Worm (Caenorhabditis elegans) whole organism, midembryonic: Measurements from ENCODE around the gene kin-26.

Experiments used
- T22C8.4 ChIP-seq: fragments of 200-800 bp; sonication (Bioruptor generic); IDR thresholded peaks from 2 replicates; pipeline ENCODE4 v1.3.6; 2022; ENCODE audit warnings: missing genetic modification characterization, missing compliant biosample characterization
- cog-1 ChIP-seq: sonication (generic microtip); optimal IDR thresholded peaks from 2 replicates; lab custom pipeline; 2016; ENCODE audit warnings: missing genetic modification characterization, missing compliant biosample characterization
- flt-1 ChIP-seq: fragments of 200-800 bp; sonication (Bioruptor generic); IDR thresholded peaks from 2 replicates; pipeline ENCODE4 v1.3.6; 2022; ENCODE audit warnings: missing genetic modification characterization, missing compliant biosample characterization
- klf-2 ChIP-seq: fragments of 200-800 bp; sonication (Bioruptor generic); conservative IDR thresholded peaks from 2 replicates; pipeline ENCODE4 v1.3.6; 2022; ENCODE audit warnings: missing genetic modification reagents, missing genetic modification characterization, missing compliant biosample characterization
- med-1 ChIP-seq: sonication (generic microtip); optimal IDR thresholded peaks from 2 replicates; lab custom pipeline; 2017; ENCODE audit warnings: missing genetic modification characterization, mild to moderate bottlenecking, missing compliant biosample characterization, antibody characterized with exemption, missing genetic modification reagents; ENCODE audit not compliant: insufficient read depth
- ref-1 ChIP-seq: fragments of 200-800 bp; sonication (Bioruptor generic); conservative IDR thresholded peaks from 2 replicates; pipeline ENCODE4 v1.3.6; 2022; ENCODE audit warnings: missing genetic modification reagents, missing genetic modification characterization, missing compliant biosample characterization
- tab-1 ChIP-seq: fragments of 200-800 bp; sonication (Bioruptor generic); IDR thresholded peaks from 2 replicates; pipeline ENCODE4 v1.3.6; 2022; ENCODE audit warnings: missing genetic modification characterization, missing compliant biosample characterization
- ztf-23 ChIP-seq: fragments of 200-800 bp; sonication (Bioruptor generic); IDR thresholded peaks from 2 replicates; pipeline ENCODE4 v1.3.6; 2022; ENCODE audit warnings: missing genetic modification reagents, missing genetic modification characterization, missing compliant biosample characterization
- ztf-29 ChIP-seq: fragments of 200-800 bp; sonication (Bioruptor generic); IDR thresholded peaks from 2 replicates; pipeline ENCODE4 v1.3.6; 2022; ENCODE audit warnings: missing genetic modification reagents, missing genetic modification characterization, missing compliant biosample characterization

kin-26 gene

DNA sequence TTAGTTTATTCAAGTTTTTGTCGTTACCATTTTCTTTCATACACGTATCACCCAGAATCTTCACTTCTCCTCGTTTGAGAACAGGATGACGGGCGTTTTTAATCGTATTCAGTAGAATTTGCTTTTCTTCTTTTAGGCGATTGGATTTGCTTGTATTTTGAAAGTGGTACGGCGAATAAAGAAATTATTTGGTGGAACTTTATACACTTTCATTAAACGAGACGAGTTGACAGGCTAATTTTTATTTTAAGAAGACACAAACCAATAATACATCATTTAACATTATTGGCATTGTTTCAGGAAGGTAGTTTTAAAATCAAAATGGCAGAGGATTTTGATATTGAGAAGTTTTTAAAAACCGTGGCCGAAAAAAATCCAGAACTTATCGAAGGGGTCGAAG lies 37.3 kb upstream of the kin-26 start, which contains the start of gene C49H3.4:
C49H3.4 (plus strand) TSS at position 301 of the 400 bp plus-strand sequence.
- TF ChIP-seq med-1 (GFP tag; lab: Kevin White, UChicago) (no peak), T22C8.4 (GFP tag; lab: Robert Waterston, UW) (no peak), ztf-29 (GFP tag; lab: Robert Waterston, UW) (no peak), klf-2 (GFP tag; lab: Robert Waterston, UW) (no peak), cog-1 (tag; lab: Kevin White, UChicago) (no peak), flt-1 (GFP tag; lab: Robert Waterston, UW) (no peak), ref-1 (no peak), ztf-23 (GFP tag; lab: Robert Waterston, UW) (no peak), tab-1 (no peak)

DNA sequence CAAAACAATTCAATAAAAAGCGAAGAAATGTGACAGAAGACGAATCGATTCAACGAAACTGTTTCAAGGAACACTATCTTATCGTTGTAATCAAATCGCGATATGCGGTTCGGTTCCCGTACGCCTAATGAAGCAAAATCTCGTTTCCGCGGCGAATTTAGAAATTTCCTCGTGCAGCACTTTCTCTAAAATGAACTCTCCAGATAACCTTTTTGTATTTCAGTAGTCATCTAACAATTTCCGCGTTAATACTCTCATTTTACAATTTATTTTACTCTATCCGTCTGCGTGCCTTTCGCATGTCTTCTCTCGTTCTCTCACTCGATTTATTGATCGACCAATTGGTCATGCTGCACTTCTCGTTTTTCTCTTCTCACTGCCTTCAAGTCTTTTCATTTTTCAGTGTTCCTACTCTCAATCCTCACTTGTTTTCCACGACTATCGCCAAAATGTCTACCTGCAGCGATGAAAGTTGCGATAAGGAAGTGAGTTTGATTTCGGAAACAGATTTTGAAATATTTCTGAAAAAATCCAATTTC lies 32.6 kb upstream of the kin-26 start, which contains the start of the genes npp-27 and ntl-4:
npp-27 (minus strand) TSS at position 51 of the 539 bp plus-strand sequence.
ntl-4 (plus strand) TSS at position 379 of the 539 bp plus-strand sequence.
- TF ChIP-seq tab-1 (no peak), T22C8.4 (GFP tag; lab: Robert Waterston, UW) (peak; percentile 54; the same call in 1 of the 2 replicates), cog-1 (tag; lab: Kevin White, UChicago) (no peak)

DNA sequence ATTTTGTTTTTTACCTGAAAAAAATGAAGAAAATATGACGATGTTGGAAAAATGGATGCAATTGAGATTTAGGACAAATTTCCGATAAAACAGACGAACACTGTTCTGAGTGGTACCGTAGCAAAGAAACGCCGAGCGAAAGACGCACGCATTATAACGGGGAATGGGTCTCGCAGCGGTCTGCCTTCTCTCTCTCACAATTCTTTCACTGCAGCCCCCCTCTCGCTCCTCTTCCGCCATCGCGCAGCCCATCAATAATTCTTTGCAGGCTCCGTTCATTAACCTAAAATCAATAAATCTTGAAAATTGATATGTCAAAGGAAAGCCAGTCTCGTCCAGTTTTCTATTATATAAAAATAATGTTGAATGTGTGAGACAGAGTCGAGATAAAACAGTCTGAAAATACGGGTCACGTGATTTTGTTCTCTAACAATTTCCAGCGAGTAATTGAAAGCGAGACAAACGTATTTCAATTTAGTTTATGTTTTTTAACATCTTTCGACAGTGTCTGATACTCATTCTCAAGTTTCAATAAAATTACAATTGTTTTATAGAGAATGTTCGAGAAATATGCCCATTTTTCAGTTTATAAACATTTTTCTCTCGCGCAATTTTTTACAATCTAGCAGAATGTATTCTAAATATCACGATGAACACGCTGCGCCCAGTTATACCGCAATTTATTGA lies 31.9 kb upstream of the kin-26 start:
- TF ChIP-seq flt-1 (GFP tag; lab: Robert Waterston, UW) (peak; percentile 47; the same call in 1 of the 2 replicates), ztf-23 (GFP tag; lab: Robert Waterston, UW) (no peak)

DNA sequence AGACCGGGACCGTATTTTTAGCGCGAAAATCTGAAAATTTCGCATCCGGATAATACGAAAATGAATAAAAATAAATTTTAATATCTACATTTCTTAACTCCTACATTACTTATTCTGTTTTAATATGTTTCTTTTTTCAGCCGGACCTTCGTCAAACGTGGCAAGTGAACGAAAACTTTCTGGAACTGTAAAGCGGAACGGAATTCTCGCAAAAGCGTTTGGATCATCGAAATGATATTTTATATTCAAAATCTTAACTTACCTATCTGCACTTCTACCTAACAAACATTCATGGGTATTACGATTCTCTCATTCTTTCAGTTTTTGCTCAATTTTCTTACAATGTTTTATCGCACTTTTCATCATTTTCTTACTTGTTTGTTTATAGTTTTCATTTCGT lies 29.0 kb upstream of the kin-26 start:
- TF ChIP-seq tab-1 (no peak), ref-1 (no peak), klf-2 (GFP tag; lab: Robert Waterston, UW) (no peak), T22C8.4 (GFP tag; lab: Robert Waterston, UW) (no peak)

DNA sequence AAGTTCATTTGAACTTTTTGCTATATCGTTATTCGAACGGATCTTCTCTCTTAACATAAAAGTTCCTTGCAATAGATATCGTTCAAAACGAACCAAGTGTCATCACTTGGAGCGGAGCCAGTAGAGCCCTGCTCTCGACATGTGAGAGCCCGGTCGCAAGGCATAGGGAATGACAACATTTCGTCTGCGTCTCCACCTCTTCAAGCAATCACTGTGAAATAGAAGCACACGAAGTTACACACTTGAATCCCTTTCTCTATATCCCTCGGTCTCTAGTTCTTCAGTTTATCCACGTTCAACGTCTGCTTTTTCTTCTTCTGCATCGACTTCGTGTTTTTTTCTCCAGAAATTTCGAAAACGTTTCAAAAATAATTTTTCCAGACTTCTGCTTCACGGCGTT lies 25.7 kb upstream of the kin-26 start, which contains the start of gene C49H3.6:
C49H3.6 (plus strand) TSS at position 380 of the 400 bp plus-strand sequence.
- no peak for TF ChIP-seq flt-1 (GFP tag; lab: Robert Waterston, UW)
- no peak for TF ChIP-seq tab-1
- TF ChIP-seq ztf-23 (GFP tag; lab: Robert Waterston, UW): no peak
- peak; percentile 29 for TF ChIP-seq cog-1 (tag; lab: Kevin White, UChicago)
- TF ChIP-seq med-1 (GFP tag; lab: Kevin White, UChicago): no peak

DNA sequence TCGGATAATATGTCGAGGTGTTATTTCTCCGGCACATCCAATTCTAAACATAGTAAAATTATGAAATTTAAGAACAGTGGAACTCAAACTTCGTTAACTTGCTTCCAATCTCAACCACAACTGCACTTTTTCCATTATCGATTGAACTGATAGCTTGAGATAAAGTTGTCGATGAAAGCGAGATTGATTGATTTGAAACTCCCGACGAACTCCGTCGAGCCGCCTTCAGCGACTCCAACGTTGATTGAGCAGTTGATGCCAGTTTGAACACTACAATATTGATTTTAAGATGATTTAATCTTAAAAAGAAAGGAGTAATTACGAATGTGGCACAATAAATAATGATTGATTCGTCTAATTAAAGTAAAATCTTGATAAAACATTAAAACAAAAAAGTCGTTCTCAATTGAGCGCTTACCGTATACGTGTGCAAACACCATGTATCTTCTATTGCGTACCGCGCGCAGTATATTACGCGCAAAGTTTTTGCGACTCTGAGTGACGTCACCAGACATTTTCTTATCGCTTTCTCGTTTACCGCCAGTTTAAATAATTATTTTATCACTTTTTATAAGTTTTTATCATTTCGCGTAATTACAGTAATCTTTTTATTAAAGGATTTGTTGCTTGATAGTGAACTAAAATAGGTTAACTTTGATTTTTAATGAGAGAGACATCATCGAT lies 24.7 kb upstream of the kin-26 start, which contains the start of gene arp-11:
arp-11 (minus strand) TSS at position 51 of the 684 bp plus-strand sequence.
- TF ChIP-seq ref-1: no peak
- TF ChIP-seq cog-1 (tag; lab: Kevin White, UChicago): peak; percentile 13
- TF ChIP-seq tab-1: no peak
- TF ChIP-seq ztf-29 (GFP tag; lab: Robert Waterston, UW): no peak

DNA sequence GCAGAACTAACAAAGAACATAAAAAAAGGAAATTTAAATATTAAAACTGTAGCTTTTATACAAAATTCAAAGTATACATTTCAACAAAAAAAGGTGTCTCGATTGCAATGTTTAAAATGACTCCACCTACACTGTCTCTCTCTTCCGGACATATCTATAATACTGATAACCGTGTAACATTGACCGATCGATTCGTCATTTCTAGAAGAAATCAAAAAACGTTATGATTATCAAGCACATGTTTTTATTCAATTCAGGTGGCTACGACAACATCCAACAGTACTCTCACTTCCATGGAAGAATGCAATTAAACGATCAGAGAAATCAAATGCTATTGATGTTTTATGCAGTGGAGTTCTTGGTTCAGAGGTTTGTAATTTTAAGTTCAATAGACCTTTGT lies 20.8 kb upstream of the kin-26 start:
- TF ChIP-seq T22C8.4 (GFP tag; lab: Robert Waterston, UW): no peak
- TF ChIP-seq cog-1 (tag; lab: Kevin White, UChicago): no peak
- TF ChIP-seq ref-1: no peak
- TF ChIP-seq klf-2 (GFP tag; lab: Robert Waterston, UW): no peak
- no peak for TF ChIP-seq ztf-29 (GFP tag; lab: Robert Waterston, UW)
- no peak for TF ChIP-seq ztf-23 (GFP tag; lab: Robert Waterston, UW)
- no peak for TF ChIP-seq flt-1 (GFP tag; lab: Robert Waterston, UW)
- TF ChIP-seq med-1 (GFP tag; lab: Kevin White, UChicago): no peak
- no peak for TF ChIP-seq tab-1

DNA sequence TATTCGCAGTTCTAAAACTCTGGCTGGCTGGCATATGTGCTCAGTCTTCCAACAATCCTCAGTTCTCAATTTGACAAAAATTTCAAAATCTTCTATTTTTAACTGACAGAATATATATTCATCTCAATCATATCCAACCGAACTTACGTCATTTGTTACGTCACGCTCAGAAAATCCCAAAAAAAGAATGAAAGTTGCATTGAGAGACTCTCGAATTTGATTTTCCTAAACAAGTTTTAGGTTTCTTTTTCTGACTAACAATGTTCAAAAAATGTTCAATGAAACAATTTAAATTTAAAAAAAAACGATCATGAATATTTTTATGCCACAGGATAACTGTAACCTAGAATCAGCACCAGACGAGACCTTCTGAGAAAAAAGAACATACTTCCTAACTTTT lies 20.3 kb upstream of the kin-26 start:
- TF ChIP-seq ztf-29 (GFP tag; lab: Robert Waterston, UW) (no peak), ref-1 (no peak), klf-2 (GFP tag; lab: Robert Waterston, UW) (no peak), tab-1 (no peak), ztf-23 (GFP tag; lab: Robert Waterston, UW) (no peak), med-1 (GFP tag; lab: Kevin White, UChicago) (no peak), T22C8.4 (GFP tag; lab: Robert Waterston, UW) (no peak), cog-1 (tag; lab: Kevin White, UChicago) (no peak), flt-1 (GFP tag; lab: Robert Waterston, UW) (no peak)

DNA sequence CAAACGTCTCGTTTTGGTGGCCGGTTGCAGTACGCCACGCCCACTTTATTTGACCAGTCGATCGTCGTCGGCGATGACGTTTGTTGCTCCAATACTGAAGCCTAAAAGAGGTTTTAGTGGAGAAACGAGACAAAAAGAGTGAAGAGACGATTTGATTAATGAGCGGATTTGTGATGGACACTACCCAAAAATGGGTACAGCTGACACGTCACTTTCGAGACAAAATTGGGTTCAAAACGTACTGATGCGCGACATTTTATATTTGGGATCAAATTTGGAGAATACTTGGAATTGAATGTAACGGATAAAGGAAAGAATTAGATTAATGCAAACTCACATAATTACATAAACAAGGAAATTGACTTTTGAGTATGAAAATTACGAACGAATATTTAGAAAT lies 19.8 kb upstream of the kin-26 start, which contains the start of gene ilys-4:
ilys-4 (minus strand) TSS at position 101 of the 400 bp plus-strand sequence.
- no peak for TF ChIP-seq T22C8.4 (GFP tag; lab: Robert Waterston, UW)
- TF ChIP-seq klf-2 (GFP tag; lab: Robert Waterston, UW): no peak
- no peak for TF ChIP-seq tab-1
- no peak for TF ChIP-seq ref-1
- no peak for TF ChIP-seq ztf-23 (GFP tag; lab: Robert Waterston, UW)
- TF ChIP-seq ztf-29 (GFP tag; lab: Robert Waterston, UW): no peak
- TF ChIP-seq med-1 (GFP tag; lab: Kevin White, UChicago): no peak
- no peak for TF ChIP-seq cog-1 (tag; lab: Kevin White, UChicago)
- TF ChIP-seq flt-1 (GFP tag; lab: Robert Waterston, UW): no peak
